Fruit fly (Drosophila melanogaster) whole organism, prepupa: ENCODE results near the gene Arpc3B.

Experiments
- CG10631 ChIP-seq: fragments of 200-800 bp; sonication (Bioruptor generic); optimal IDR thresholded peaks from 2 replicates; lab custom pipeline; 2016; ENCODE audit warnings: missing biosample characterization, missing genetic modification characterization
- CG11294 ChIP-seq: fragments of 200-800 bp; sonication (Bioruptor generic); IDR thresholded peaks from 2 replicates; pipeline ENCODE4 v1.3.6; 2022; ENCODE audit warnings: missing biosample characterization, missing genetic modification characterization
- CG11902 ChIP-seq: fragments of 200-800 bp; sonication (Bioruptor generic); optimal IDR thresholded peaks from 3 replicates; lab custom pipeline; 2016; ENCODE audit warnings: missing biosample characterization, missing genetic modification characterization
- CG15336 ChIP-seq: fragments of 200-800 bp; sonication (Bioruptor generic); IDR thresholded peaks from 2 replicates; pipeline ENCODE4 v1.3.6; 2022; ENCODE audit warnings: missing biosample characterization, missing genetic modification characterization
- CG16779 ChIP-seq: fragments of 200-800 bp; sonication (Bioruptor generic); optimal IDR thresholded peaks from 3 replicates; lab custom pipeline; 2017; ENCODE audit warnings: missing biosample characterization, mild to moderate bottlenecking, missing genetic modification characterization
- CG3032 ChIP-seq: fragments of 200-800 bp; optimal IDR thresholded peaks from 2 replicates; lab custom pipeline; 2019; ENCODE audit warnings: missing biosample characterization, mild to moderate bottlenecking, missing genetic modification characterization, moderate library complexity
- CG31627 ChIP-seq: fragments of 200-800 bp; sonication (Bioruptor generic); optimal IDR thresholded peaks from 3 replicates; lab custom pipeline; 2016; ENCODE audit warnings: missing biosample characterization, missing genetic modification characterization
- CG32006 ChIP-seq: fragments of 200-800 bp; sonication (Bioruptor generic); optimal IDR thresholded peaks from 3 replicates; lab custom pipeline; 2017; ENCODE audit warnings: missing biosample characterization, mild to moderate bottlenecking, missing genetic modification characterization
- CG34406 ChIP-seq: fragments of 200-800 bp; sonication (Bioruptor generic); optimal IDR thresholded peaks from 3 replicates; lab custom pipeline; 2016; ENCODE audit warnings: missing biosample characterization, missing genetic modification characterization
- CG4318 ChIP-seq: fragments of 200-800 bp; sonication (Bioruptor generic); optimal IDR thresholded peaks from 3 replicates; lab custom pipeline; 2017; ENCODE audit warnings: missing biosample characterization, mild to moderate bottlenecking, missing genetic modification characterization
- CG6276 ChIP-seq: fragments of 200-800 bp; sonication (Bioruptor generic); optimal IDR thresholded peaks from 2 replicates; lab custom pipeline; 2017; ENCODE audit warnings: missing biosample characterization, mild to moderate bottlenecking, missing genetic modification characterization
- CG6808 ChIP-seq: fragments of 200-800 bp; sonication (Bioruptor generic); optimal IDR thresholded peaks from 3 replicates; lab custom pipeline; 2017; ENCODE audit warnings: missing biosample characterization, missing genetic modification characterization, mild to moderate bottlenecking, moderate library complexity, missing genetic modification reagents
- CG7368 ChIP-seq: fragments of 200-800 bp; sonication (Bioruptor generic); optimal IDR thresholded peaks from 3 replicates; lab custom pipeline; 2016; ENCODE audit warnings: missing biosample characterization, missing genetic modification characterization
- CG8119 ChIP-seq: fragments of 200-800 bp; sonication (Bioruptor generic); IDR thresholded peaks from 3 replicates; pipeline ENCODE4 v1.3.6; 2022; ENCODE audit warnings: missing biosample characterization, missing genetic modification characterization
- CG8632 ChIP-seq: fragments of 200-800 bp; sonication (Bioruptor generic); optimal IDR thresholded peaks from 3 replicates; lab custom pipeline; 2016; ENCODE audit warnings: missing biosample characterization, missing genetic modification characterization
- CG9139 ChIP-seq: fragments of 200-800 bp; sonication (Bioruptor generic); optimal IDR thresholded peaks from 3 replicates; lab custom pipeline; 2017; ENCODE audit warnings: missing biosample characterization, mild to moderate bottlenecking, missing genetic modification characterization
- Eip75B ChIP-seq: fragments of 200-800 bp; sonication (Bioruptor generic); optimal IDR thresholded peaks from 3 replicates; lab custom pipeline; 2016; ENCODE audit warnings: missing biosample characterization, missing genetic modification characterization
- Eip78C ChIP-seq: fragments of 200-800 bp; sonication (Bioruptor generic); peaks from one replicate; lab custom pipeline; 2016; ENCODE audit warnings: missing biosample characterization, missing genetic modification characterization
- Ets96B ChIP-seq: fragments of 200-800 bp; optimal IDR thresholded peaks from 2 replicates; lab custom pipeline; 2019; ENCODE audit warnings: missing biosample characterization, mild to moderate bottlenecking, missing genetic modification characterization, moderate library complexity
- Hr38 ChIP-seq: sonication (Bioruptor generic); optimal IDR thresholded peaks from 2 replicates; lab custom pipeline; 2016; ENCODE audit warnings: missing biosample characterization, missing genetic modification characterization
- Hr39 ChIP-seq: fragments of 200-800 bp; sonication (Bioruptor generic); optimal IDR thresholded peaks from 2 replicates; lab custom pipeline; 2016; ENCODE audit warnings: missing biosample characterization, missing genetic modification characterization
- Hr4 ChIP-seq: fragments of 200-800 bp; sonication (Bioruptor generic); optimal IDR thresholded peaks from 3 replicates; lab custom pipeline; 2016; ENCODE audit warnings: missing biosample characterization, missing genetic modification characterization
- Lpt ChIP-seq: fragments of 200-800 bp; sonication (Bioruptor generic); optimal IDR thresholded peaks from 3 replicates; lab custom pipeline; 2016; ENCODE audit warnings: missing biosample characterization, missing genetic modification characterization
- Met ChIP-seq: fragments of 200-800 bp; sonication (Bioruptor generic); optimal IDR thresholded peaks from 3 replicates; lab custom pipeline; 2016; ENCODE audit warnings: missing biosample characterization, missing genetic modification characterization
- OdsH ChIP-seq: fragments of 200-800 bp; sonication (Bioruptor generic); optimal IDR thresholded peaks from 3 replicates; lab custom pipeline; 2016; ENCODE audit warnings: missing biosample characterization, missing genetic modification characterization
- Sox102F ChIP-seq: fragments of 200-800 bp; sonication (Bioruptor generic); optimal IDR thresholded peaks from 2 replicates; lab custom pipeline; 2016; ENCODE audit warnings: missing biosample characterization, mild to moderate bottlenecking, missing genetic modification characterization
- Sox15 ChIP-seq: fragments of 200-800 bp; sonication (Bioruptor generic); optimal IDR thresholded peaks from 3 replicates; lab custom pipeline; 2016; ENCODE audit warnings: missing biosample characterization, missing genetic modification characterization
- achi ChIP-seq: fragments of 200-800 bp; sonication (Bioruptor generic); optimal IDR thresholded peaks from 3 replicates; lab custom pipeline; 2016; ENCODE audit warnings: missing biosample characterization, missing genetic modification characterization
- acj6 ChIP-seq: fragments of 200-800 bp; sonication (Bioruptor generic); optimal IDR thresholded peaks from 3 replicates; lab custom pipeline; 2016; ENCODE audit warnings: missing biosample characterization, missing genetic modification characterization
- cyc ChIP-seq: fragments of 200-800 bp; sonication (Bioruptor generic); optimal IDR thresholded peaks from 3 replicates; lab custom pipeline; 2016; ENCODE audit warnings: missing biosample characterization, missing genetic modification characterization
- dsx ChIP-seq: fragments of 200-800 bp; optimal IDR thresholded peaks from 3 replicates; lab custom pipeline; 2019; ENCODE audit warnings: missing biosample characterization, mild to moderate bottlenecking, missing genetic modification characterization, moderate library complexity; ENCODE audit not compliant: poor library complexity, severe bottlenecking
- esn ChIP-seq: fragments of 200-800 bp; sonication (Bioruptor generic); optimal IDR thresholded peaks from 2 replicates; lab custom pipeline; 2016; ENCODE audit warnings: missing biosample characterization, mild to moderate bottlenecking, missing genetic modification characterization, moderate library complexity
- fd59A ChIP-seq: fragments of 200-800 bp; sonication (Bioruptor generic); optimal IDR thresholded peaks from 2 replicates; lab custom pipeline; 2017; ENCODE audit warnings: missing biosample characterization, mild to moderate bottlenecking, missing genetic modification characterization, missing genetic modification reagents
- fd85E ChIP-seq: fragments of 200-800 bp; sonication (Bioruptor generic); optimal IDR thresholded peaks from 3 replicates; lab custom pipeline; 2016; ENCODE audit warnings: missing biosample characterization, missing genetic modification characterization
- fkh ChIP-seq: fragments of 200-800 bp; sonication (Bioruptor generic); optimal IDR thresholded peaks from 3 replicates; lab custom pipeline; 2017; ENCODE audit warnings: missing biosample characterization, mild to moderate bottlenecking, missing genetic modification characterization, moderate library complexity
- lz ChIP-seq: fragments of 200-800 bp; sonication (Bioruptor generic); optimal IDR thresholded peaks from 3 replicates; lab custom pipeline; 2016; ENCODE audit warnings: missing biosample characterization, missing genetic modification characterization
- pdm3 ChIP-seq: fragments of 200-800 bp; sonication (Bioruptor generic); optimal IDR thresholded peaks from 3 replicates; lab custom pipeline; 2016; ENCODE audit warnings: missing biosample characterization, missing genetic modification characterization
- salr ChIP-seq, 2 experiments: fragments of 200-800 bp; sonication (Bioruptor generic); optimal IDR thresholded peaks; 3 replicates each; lab custom pipeline; 2016 to 2018; ENCODE audit warnings: missing biosample characterization in 2 of 2, missing genetic modification characterization in 2 of 2, mild to moderate bottlenecking in 1 of 2
- spab ChIP-seq: fragments of 200-800 bp; sonication (Bioruptor generic); optimal IDR thresholded peaks from 2 replicates; lab custom pipeline; 2017; ENCODE audit warnings: missing biosample characterization, mild to moderate bottlenecking, missing genetic modification characterization, missing genetic modification reagents
- ss ChIP-seq, 2 experiments: fragments of 200-800 bp; sonication (Bioruptor generic); optimal IDR thresholded peaks; 2 replicates in 1 of 2; 3 replicates in 1 of 2; lab custom pipeline; 2017 to 2018; ENCODE audit warnings: mild to moderate bottlenecking in 2 of 2, missing biosample characterization in 2 of 2, missing genetic modification characterization in 2 of 2, moderate library complexity in 1 of 2
- svp ChIP-seq: fragments of 200-800 bp; sonication (Bioruptor generic); peaks from one replicate; lab custom pipeline; 2016; ENCODE audit warnings: missing biosample characterization, missing genetic modification characterization
- topi ChIP-seq: fragments of 200-800 bp; sonication (Bioruptor generic); optimal IDR thresholded peaks from 3 replicates; lab custom pipeline; 2016; ENCODE audit warnings: missing biosample characterization, missing genetic modification characterization

Gene Arpc3B

dm6 chrX:17087575-17087974 is 18.1 kb downstream of the Arpc3B start, which contains the start of gene CG8945:
Gene CG8945, minus strand, starts transcription at chrX:17087675.
- no peak for TF ChIP-seq dsx
- TF ChIP-seq Sox15: no peak
- TF ChIP-seq salr (GFP tag; optimal IDR thresholded peaks at IDR 0.05; lab: Kevin White, UChicago): no peak
- no peak for TF ChIP-seq CG32006 (GFP tag; lab: Kevin White, UChicago)
- TF ChIP-seq svp (GFP tag; lab: Kevin White, UChicago): peak; percentile 27
- no peak for TF ChIP-seq fd59A (GFP tag; lab: Kevin White, UChicago)
- TF ChIP-seq topi (GFP tag; lab: Kevin White, UChicago): no peak

dm6 chrX:17081147-17081546 is 24.5 kb downstream of the Arpc3B start, which contains the start of gene CG4955:
Gene CG4955, plus strand, starts transcription at chrX:17081447.
- TF ChIP-seq CG7368 (GFP tag; lab: Kevin White, UChicago) (no peak), achi (no peak), pdm3 (GFP tag; lab: Kevin White, UChicago) (no peak), Ets96B (tag; lab: Kevin White, UChicago) (no peak), Met (GFP tag; lab: Kevin White, UChicago) (no peak), CG16779 (no peak)

dm6 chrX:17078139-17078977 is 27.3 kb downstream of the Arpc3B start, which contains the start of gene CG4949:
Gene CG4949, plus strand, starts transcription at chrX:17078836.
- TF ChIP-seq OdsH (GFP tag; lab: Kevin White, UChicago) (peak; percentile 28), Lpt (GFP tag; lab: Kevin White, UChicago) (peak; percentile 19), CG15336 (GFP tag; lab: Robert Waterston, UW) (peak; percentile 37), Eip78C (GFP tag; lab: Kevin White, UChicago) (peak; percentile 27), svp (GFP tag; lab: Kevin White, UChicago) (peak; percentile 51), lz (peak; percentile 6), pdm3 (GFP tag; lab: Kevin White, UChicago) (peak; percentile 34), CG8632 (GFP tag; lab: Kevin White, UChicago) (peak; percentile 16), CG34406 (GFP tag; lab: Kevin White, UChicago) (peak; percentile 6), dsx (no peak), CG32006 (GFP tag; lab: Kevin White, UChicago) (peak; percentile 17), esn (GFP tag; lab: Kevin White, UChicago) (peak; percentile 15), CG8119 (GFP tag; lab: Robert Waterston, UW) (peak; percentile 44; the same call in 1 of the 3 replicates), CG7368 (GFP tag; lab: Kevin White, UChicago) (no peak), acj6 (GFP tag; lab: Kevin White, UChicago) (peak; percentile 24), Sox102F (no peak), CG10631 (GFP tag; lab: Kevin White, UChicago) (peak; percentile 22), CG6808 (no peak)

- TF ChIP-seq CG6276 (GFP tag; lab: Kevin White, UChicago) (no peak), fd85E (GFP tag; lab: Kevin White, UChicago) (no peak), Eip75B (GFP tag; lab: Kevin White, UChicago) (no peak), Ets96B (tag; lab: Kevin White, UChicago) (no peak), CG11294 (GFP tag; lab: Robert Waterston, UW) (no peak), Eip78C (GFP tag; lab: Kevin White, UChicago) (peak; percentile 61), CG3032 (no peak), ss (GFP tag; optimal IDR thresholded peaks at IDR 0.05; lab: Kevin White, UChicago) (peak in 1 of 2 experiments; percentile 34), Hr4 (no peak), acj6 (GFP tag; lab: Kevin White, UChicago) (no peak), CG32006 (GFP tag; lab: Kevin White, UChicago) (no peak), cyc (GFP tag; lab: Kevin White, UChicago) (peak; percentile 9), spab (GFP tag; lab: Kevin White, UChicago) (no peak), CG4318 (no peak), Hr39 (GFP tag; lab: Kevin White, UChicago) (no peak), CG31627 (peak; percentile 21), CG9139 (no peak), CG11902 (GFP tag; lab: Kevin White, UChicago) (no peak), lz (peak; percentile 25), OdsH (GFP tag; lab: Kevin White, UChicago) (no peak), Hr38 (GFP tag; lab: Kevin White, UChicago) (no peak), fkh (GFP tag; lab: Kevin White, UChicago) (no peak)
These were observed 28.1 kb downstream of the Arpc3B start, which contains the start of gene wcy for dm6 chrX:17077290-17078138. Gene wcy, minus strand, starts transcription at chrX:17077897.
